Worm (Caenorhabditis elegans) whole organism, L1 larva: ENCODE measurements around the gene Y75B8A.19.

Experiments used
- ceh-8 ChIP-seq: fragments of 200-800 bp; sonication (Bioruptor generic); optimal IDR thresholded peaks from 2 replicates; lab custom pipeline; 2018; ENCODE audit warnings: mild to moderate bottlenecking, missing genetic modification characterization, moderate library complexity, missing compliant biosample characterization
- nhr-28 ChIP-seq: fragments of 150-350 bp; optimal IDR thresholded peaks from 2 replicates; lab custom pipeline; 2014; ENCODE audit warnings: missing biosample characterization, missing genetic modification characterization
- nhr-85 ChIP-seq: sonication (generic microtip); peaks from one replicate; lab custom pipeline; 2016; ENCODE audit warnings: missing genetic modification characterization, inconsistent platforms, missing compliant biosample characterization
- unc-62 ChIP-seq: fragments of 150-350 bp; optimal IDR thresholded peaks from 2 replicates; lab custom pipeline; 2014; ENCODE audit warnings: missing biosample characterization, missing genetic modification reagents, missing genetic modification characterization

- TF ChIP-seq unc-62 (GFP tag; lab: Kevin White, UChicago) (no peak), nhr-28 (no peak), nhr-85 (tag; lab: Kevin White, UChicago) (no peak), ceh-8 (GFP tag; lab: Kevin White, UChicago) (no peak)
Observed at ce11 chrIII:12182919-12183318, 43.5 kb upstream of the Y75B8A.19 start, which contains the start of gene Y75B8A.10.
